Fruit fly (Drosophila melanogaster) Kc167 (cell line): ENCODE data around the gene Mtpalpha.

Experiments used
- Myc ChIP-seq: fragments of >200 bp; optimal IDR thresholded peaks from 2 replicates; lab custom pipeline; 2017; ENCODE audit warnings: missing external identifiers
- Sin3A ChIP-seq: fragments of >200 bp; optimal IDR thresholded peaks from 2 replicates; lab custom pipeline; 2018; ENCODE audit warnings: missing external identifiers
- h ChIP-seq: fragments of >200 bp; optimal IDR thresholded peaks from 3 replicates; lab custom pipeline; 2018; ENCODE audit warnings: missing external identifiers
- psq ChIP-seq: fragments of >200 bp; optimal IDR thresholded peaks from 2 replicates; lab custom pipeline; 2017; ENCODE audit warnings: missing external identifiers
- ttk ChIP-seq: sonication (Bioruptor generic); optimal IDR thresholded peaks from 2 replicates; lab custom pipeline; 2017; ENCODE audit warnings: missing external identifiers

- TF ChIP-seq h (lab: Kevin White, UChicago) (no peak), psq (no peak), Myc (no peak), ttk (lab: Kevin White, UChicago) (no peak), Sin3A (lab: Kevin White, UChicago) (no peak)
Measured at dm6 chr2L:9612654-9613005, 36.1 kb upstream of the Mtpalpha start.
